Worm (Caenorhabditis elegans) whole organism, L2 larva: ENCODE measurements around the gene col-107.

Experiments
- ZK546.5 ChIP-seq: sonication (generic microtip); optimal IDR thresholded peaks from 2 replicates; lab custom pipeline; 2017; ENCODE audit warnings: missing biosample characterization, missing genetic modification characterization
- aly-2 ChIP-seq: fragments of 150-350 bp; optimal IDR thresholded peaks from 2 replicates; lab custom pipeline; 2014; ENCODE audit warnings: missing biosample characterization, missing genetic modification characterization
- ama-1 ChIP-seq: fragments of 150-350 bp; optimal IDR thresholded peaks from 2 replicates; lab custom pipeline; 2018; ENCODE audit warnings: inconsistent platforms
- blmp-1 ChIP-seq: sonication (generic microtip); optimal IDR thresholded peaks from 2 replicates; lab custom pipeline; 2017; ENCODE audit warnings: missing genetic modification characterization, mild to moderate bottlenecking, missing compliant biosample characterization, antibody characterized with exemption, moderate library complexity; ENCODE audit not compliant: insufficient read depth
- fos-1 ChIP-seq: fragments of 150-350 bp; optimal IDR thresholded peaks from 2 replicates; lab custom pipeline; 2014; ENCODE audit warnings: missing biosample characterization, missing genetic modification characterization
- lin-13 ChIP-seq: fragments of 150-350 bp; optimal IDR thresholded peaks from 2 replicates; lab custom pipeline; 2014; ENCODE audit warnings: missing biosample characterization, missing genetic modification reagents, missing genetic modification characterization
- nhr-12 ChIP-seq: fragments of 150-350 bp; optimal IDR thresholded peaks from 2 replicates; lab custom pipeline; 2014; ENCODE audit warnings: missing biosample characterization, missing genetic modification characterization
- nhr-23 ChIP-seq: fragments of 150-350 bp; optimal IDR thresholded peaks from 2 replicates; lab custom pipeline; 2014; ENCODE audit warnings: missing biosample characterization, missing genetic modification reagents, missing genetic modification characterization
- nhr-25 ChIP-seq: fragments of 150-350 bp; sonication (generic microtip); optimal IDR thresholded peaks from 3 replicates; lab custom pipeline; 2014; ENCODE audit warnings: missing biosample characterization, missing genetic modification characterization
- skn-1 ChIP-seq: sonication (generic microtip); optimal IDR thresholded peaks from 2 replicates; lab custom pipeline; 2017; ENCODE audit warnings: missing biosample characterization, missing genetic modification characterization
- snpc-4 ChIP-seq: fragments of 150-350 bp; optimal IDR thresholded peaks from 2 replicates; lab custom pipeline; 2014; ENCODE audit warnings: missing biosample characterization, missing genetic modification characterization
- ztf-11 ChIP-seq: sonication (generic microtip); optimal IDR thresholded peaks from 2 replicates; lab custom pipeline; 2017; ENCODE audit warnings: missing biosample characterization, missing genetic modification characterization
- ztf-4 ChIP-seq: fragments of 150-350 bp; optimal IDR thresholded peaks from 2 replicates; lab custom pipeline; 2014; ENCODE audit warnings: missing biosample characterization, missing genetic modification characterization

DNA sequence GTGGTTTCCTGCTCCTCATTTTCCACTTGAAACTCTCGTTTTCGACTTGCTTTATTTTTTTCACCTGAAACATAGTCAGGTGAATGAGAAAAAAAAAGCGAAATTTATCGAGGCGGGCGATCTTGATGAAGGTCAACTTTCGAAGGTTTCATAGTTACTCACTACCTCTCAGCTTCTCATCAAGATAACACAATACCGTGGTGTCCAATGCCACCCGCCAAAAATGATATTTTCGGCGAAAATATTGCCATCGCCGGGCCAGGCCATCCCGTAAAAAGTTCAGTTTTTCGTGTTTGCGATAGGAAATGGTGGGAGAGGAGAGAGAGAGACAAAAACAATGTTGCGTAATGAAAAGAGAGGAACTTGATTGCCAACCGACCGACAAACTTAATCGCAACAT lies 1.4 kb upstream of the col-107 start:
- TF ChIP-seq ztf-4 (tag; lab: Kevin White, UChicago) (no peak), nhr-23 (no peak), ama-1 (no peak), aly-2 (tag; lab: Kevin White, UChicago) (no peak), fos-1 (no peak), lin-13 (no peak), nhr-12 (tag; lab: Kevin White, UChicago) (no peak), ztf-11 (tag; lab: Kevin White, UChicago) (no peak), ZK546.5 (no peak), skn-1 (tag; lab: Kevin White, UChicago) (no peak), snpc-4 (no peak), blmp-1 (tag; lab: Kevin White, UChicago) (peak; percentile 88), nhr-25 (tag; lab: Kevin White, UChicago) (peak; percentile 64)
